Fruit fly (Drosophila melanogaster) whole organism, embryonic: ENCODE results near the gene CG5521.
A peak's percentile ranks its signal among the peaks of the same experiment; 100 is the strongest.

ENCODE experiments used
- CG11093 ChIP-seq: fragments of 200-800 bp; sonication (Bioruptor generic); IDR thresholded peaks from 3 replicates; pipeline ENCODE4 v1.3.6; 2022; ENCODE audit warnings: missing biosample characterization, missing genetic modification characterization
- Dfd ChIP-seq, 2 experiments: fragments of >200 bp; optimal IDR thresholded peaks; 2 replicates each; lab custom pipeline; 2017; ENCODE audit warnings: missing biosample characterization in 2 of 2, missing genetic modification characterization in 2 of 2
- E2f1 ChIP-seq: fragments of 200-800 bp; sonication (Bioruptor generic); IDR thresholded peaks from 2 replicates; pipeline ENCODE4 v1.3.6; 2022; ENCODE audit warnings: missing biosample characterization, missing genetic modification characterization
- TFAM ChIP-seq: fragments of 200-800 bp; sonication (Bioruptor generic); optimal IDR thresholded peaks from 2 replicates; lab custom pipeline; 2017; ENCODE audit warnings: missing biosample characterization, missing genetic modification characterization, inconsistent platforms
- chm ChIP-seq: fragments of 200-800 bp; sonication (Bioruptor generic); IDR thresholded peaks from 2 replicates; pipeline ENCODE4 v1.3.6; 2022; ENCODE audit warnings: missing biosample characterization, missing genetic modification characterization
- nau ChIP-seq: fragments of 200-800 bp; sonication (Bioruptor generic); optimal IDR thresholded peaks from 3 replicates; lab custom pipeline; 2017; ENCODE audit warnings: missing biosample characterization, mild to moderate bottlenecking, missing genetic modification characterization, missing genetic modification reagents
- salm ChIP-seq: fragments of 200-800 bp; sonication (Bioruptor generic); optimal IDR thresholded peaks from 2 replicates; lab custom pipeline; 2018; ENCODE audit warnings: missing biosample characterization, mild to moderate bottlenecking, missing genetic modification characterization
- slbo ChIP-seq: fragments of 200-800 bp; sonication (Bioruptor generic); IDR thresholded peaks from 2 replicates; pipeline ENCODE4 v1.3.6; 2022; ENCODE audit warnings: missing biosample characterization, missing genetic modification characterization
- ssp ChIP-seq: fragments of 200-800 bp; sonication (Bioruptor generic); IDR thresholded peaks from 2 replicates; pipeline ENCODE4 v1.3.6; 2022; ENCODE audit warnings: missing biosample characterization, missing genetic modification characterization

DNA sequence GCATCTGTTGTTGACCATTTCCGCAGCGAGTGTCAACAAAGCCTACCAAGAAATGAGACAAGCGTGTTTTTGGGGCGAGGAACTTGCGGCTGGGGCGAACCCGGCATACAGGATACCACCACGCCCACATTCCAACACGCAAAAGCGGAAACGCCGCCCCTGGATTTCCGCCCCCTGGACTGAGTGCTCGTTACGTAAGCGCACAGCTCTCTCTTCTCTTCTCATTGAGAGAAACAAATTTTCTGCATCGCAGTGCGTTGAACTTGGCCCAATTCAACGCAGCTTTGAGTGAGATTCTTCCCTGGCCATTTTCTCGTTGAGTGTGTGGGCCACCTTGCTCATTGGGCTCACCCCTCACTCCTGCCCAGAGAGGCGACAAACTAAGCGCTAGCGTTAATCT, 6.2 kb upstream of the CG5521 start:
- TF ChIP-seq TFAM (GFP tag; lab: Kevin White, UChicago) (no peak), chm (GFP tag; lab: Robert Waterston, UW) (no peak), slbo (GFP tag; lab: Robert Waterston, UW) (no peak), nau (GFP tag; lab: Kevin White, UChicago) (no peak), E2f1 (GFP tag; lab: Robert Waterston, UW) (no peak), Dfd (GFP tag; optimal IDR thresholded peaks at IDR 0.05; lab: Kevin White, UChicago) (no peak), salm (tag; lab: Kevin White, UChicago) (no peak), ssp (GFP tag; lab: Robert Waterston, UW) (no peak), CG11093 (GFP tag; lab: Robert Waterston, UW) (0 out of 3 replicates have a peak, but pooled peaks have one; percentile 48)
